Fruit fly (Drosophila melanogaster): ENCODE measurements around the gene CG31697.
A peak's percentile ranks its signal among the peaks of the same experiment; 100 is the strongest.

The CG31697 gene

DNA sequence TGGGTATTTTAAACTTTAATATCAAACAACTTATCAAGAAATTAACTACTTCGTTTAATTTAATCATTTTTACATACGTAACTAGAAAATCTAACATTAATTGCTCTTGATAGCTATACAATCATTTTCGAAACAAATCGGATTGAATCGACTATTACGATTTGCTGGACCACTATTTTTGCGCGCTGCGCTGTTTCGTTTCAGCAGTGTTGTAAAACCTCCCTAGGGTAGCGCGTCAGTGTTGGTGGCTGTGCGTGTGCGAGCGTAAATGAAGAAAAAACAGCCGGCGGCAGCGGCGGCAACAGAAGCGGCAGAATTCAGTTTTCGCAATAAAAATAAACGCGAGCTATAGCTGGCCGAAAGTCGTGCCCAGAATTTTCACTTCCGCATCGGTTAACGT lies 2.0 kb upstream of the CG31697 start, which contains the start of gene CG33116 (continued):
- peak; percentile 10; the same call in 1 of the 2 replicates for TF ChIP-seq Ravus (GFP tag; IDR thresholded peaks at IDR 0.05)
- peak; percentile 81 for TF ChIP-seq bab2 (GFP tag; optimal IDR thresholded peaks at IDR 0.05)
- TF ChIP-seq Myb (GFP tag; optimal IDR thresholded peaks at IDR 0.05) = peak; percentile 85
- TF ChIP-seq CG32532 (GFP tag; IDR thresholded peaks at IDR 0.05) = peak; percentile 82
- TF ChIP-seq Lpt (GFP tag; optimal IDR thresholded peaks at IDR 0.05) = no peak
- peak; percentile 75 for TF ChIP-seq ATbp (GFP tag; optimal IDR thresholded peaks at IDR 0.05)
- peak; percentile 57; the same call in 1 of the 2 replicates for TF ChIP-seq wdn (GFP tag; IDR thresholded peaks at IDR 0.05)
- TF ChIP-seq CG17612 (GFP tag; IDR thresholded peaks at IDR 0.05) = no peak
- TF ChIP-seq Doc2 (GFP tag; IDR thresholded peaks at IDR 0.05) = no peak
- TF ChIP-seq Meics (GFP tag; optimal IDR thresholded peaks at IDR 0.05) = peak; percentile 82
- peak; percentile 23; the same call in 1 of the 2 replicates for TF ChIP-seq inv (GFP tag; IDR thresholded peaks at IDR 0.05; ENCODE audit: partially characterized antibody)
- TF ChIP-seq CG3407 (GFP tag; optimal IDR thresholded peaks at IDR 0.05) = peak; percentile 66
- 0 out of 3 replicates have a peak, but pooled peaks have one; percentile 52 for TF ChIP-seq CG3726 (GFP tag; IDR thresholded peaks at IDR 0.05)
- TF ChIP-seq dan (GFP tag; IDR thresholded peaks at IDR 0.05) = no peak
- peak; percentile 73 for TF ChIP-seq CG7987 (GFP tag; optimal IDR thresholded peaks at IDR 0.05)
- peak; percentile 96 for TF ChIP-seq MBD-R2 (GFP tag; IDR thresholded peaks at IDR 0.05)
- peak; percentile 14 for TF ChIP-seq CG7745 (tag; optimal IDR thresholded peaks at IDR 0.05)
- peak; percentile 71 for TF ChIP-seq CG6765 (GFP tag; optimal IDR thresholded peaks at IDR 0.05)
- peak; percentile 66 for TF ChIP-seq tup (GFP tag; optimal IDR thresholded peaks at IDR 0.05)
- peak; percentile 32 for TF ChIP-seq Fer2 (tag; optimal IDR thresholded peaks at IDR 0.05)
- TF ChIP-seq tll (GFP tag; optimal IDR thresholded peaks at IDR 0.05) = no peak
- TF ChIP-seq tna (GFP tag; IDR thresholded peaks at IDR 0.05; ENCODE audit: partially characterized antibody) = no peak
- peak; percentile 63 for TF ChIP-seq CG1024 (GFP tag; IDR thresholded peaks at IDR 0.05)
- peak; percentile 63 for TF ChIP-seq gsb (GFP tag; IDR thresholded peaks at IDR 0.05)
- no peak for TF ChIP-seq yki (optimal IDR thresholded peaks at IDR 0.05)
- TF ChIP-seq HLHmδ (GFP tag; optimal IDR thresholded peaks at IDR 0.05) = peak; percentile 23
- TF ChIP-seq H15 (GFP tag; IDR thresholded peaks at IDR 0.05) = peak; percentile 68; the same call in 1 of the 3 replicates
- peak; percentile 77 for TF ChIP-seq MTF-1 (GFP tag; optimal IDR thresholded peaks at IDR 0.05; ENCODE audit: borderline replicate concordance)
- peak; percentile 81 for TF ChIP-seq Chrac-16 (GFP tag; optimal IDR thresholded peaks at IDR 0.05)
- TF ChIP-seq CG6689 (GFP tag; IDR thresholded peaks at IDR 0.05) = peak; percentile 64
- peak; percentile 89 for TF ChIP-seq HmgZ (tag; optimal IDR thresholded peaks at IDR 0.05)
- peak; percentile 60 for TF ChIP-seq Hey (tag; optimal IDR thresholded peaks at IDR 0.05)
- TF ChIP-seq sc (optimal IDR thresholded peaks at IDR 0.05) = no peak
- peak; percentile 55 for TF ChIP-seq sc (GFP tag; optimal IDR thresholded peaks at IDR 0.05)
- TF ChIP-seq sug (tag; optimal IDR thresholded peaks at IDR 0.05) = peak; percentile 60
- TF ChIP-seq CG34224 (GFP tag; IDR thresholded peaks at IDR 0.05; ENCODE audit: partially characterized antibody) = peak; percentile 47
- TF ChIP-seq CG17829 (tag; optimal IDR thresholded peaks at IDR 0.05) = peak; percentile 86
- 0 out of 2 replicates have a peak, but pooled peaks have one; percentile 26 for TF ChIP-seq CG31224 (GFP tag; IDR thresholded peaks at IDR 0.05)
- TF ChIP-seq CG4404 (GFP tag; IDR thresholded peaks at IDR 0.05) = peak; percentile 66
- no peak for TF ChIP-seq Lim3 (GFP tag; IDR thresholded peaks at IDR 0.05)
- TF ChIP-seq dmrt99B (tag; optimal IDR thresholded peaks at IDR 0.05) = peak; percentile 86
- TF ChIP-seq CrebB (tag; optimal IDR thresholded peaks at IDR 0.05) = peak; percentile 68
- TF ChIP-seq Ssrp (tag; optimal IDR thresholded peaks at IDR 0.05) = peak; percentile 66
- TF ChIP-seq CG8765 (GFP tag; IDR thresholded peaks at IDR 0.05) = peak; percentile 42; the same call in 1 of the 2 replicates
- TF ChIP-seq Mrtf (GFP tag; IDR thresholded peaks at IDR 0.05) = peak; percentile 40; the same call in 1 of the 3 replicates
- peak; percentile 63 for TF ChIP-seq pnt (GFP tag; optimal IDR thresholded peaks at IDR 0.05)
- TF ChIP-seq zen2 (GFP tag; IDR thresholded peaks at IDR 0.05; ENCODE audit: partially characterized antibody) = no peak
- no peak for TF ChIP-seq CG2129 (GFP tag; IDR thresholded peaks at IDR 0.05; ENCODE audit: partially characterized antibody)
- peak; percentile 82 for TF ChIP-seq her (GFP tag; optimal IDR thresholded peaks at IDR 0.05)
- TF ChIP-seq CG6175 (GFP tag; IDR thresholded peaks at IDR 0.05) = peak; percentile 62; the same call in 1 of the 3 replicates
- TF ChIP-seq bcd (GFP tag; optimal IDR thresholded peaks at IDR 0.05) = peak; percentile 85

Data from whole organism, embryonic.